Fruit fly (Drosophila melanogaster) whole organism, larva: ENCODE data around the gene Gad1.

ENCODE experiments used
- noc ChIP-seq: fragments of 200-800 bp; sonication (Bioruptor generic); optimal IDR thresholded peaks from 3 replicates; lab custom pipeline; 2019; ENCODE audit warnings: missing biosample characterization, mild to moderate bottlenecking, missing genetic modification characterization, moderate library complexity

The Gad1 gene

DNA sequence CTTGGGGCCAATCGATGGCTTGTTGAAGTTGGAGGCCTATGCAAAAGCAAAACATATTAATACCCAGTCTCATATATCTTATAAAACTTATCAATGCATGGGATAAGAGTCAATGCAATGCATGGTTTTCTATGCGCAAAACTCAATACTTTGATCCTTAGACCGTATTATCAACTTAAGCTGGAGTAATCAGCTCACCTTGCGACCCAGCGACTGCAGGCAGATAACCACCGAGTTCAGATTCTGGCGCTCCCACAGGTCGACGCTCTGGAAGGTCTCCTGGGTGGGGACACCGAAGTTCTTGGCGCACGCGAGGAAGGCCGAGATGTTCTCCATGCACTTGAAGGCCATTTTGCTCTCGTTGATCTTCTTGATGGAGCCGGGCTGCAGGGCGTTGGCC, 26.6 kb upstream of the Gad1 start:
- no peak for TF ChIP-seq noc (tag; lab: Kevin White, UChicago)

DNA sequence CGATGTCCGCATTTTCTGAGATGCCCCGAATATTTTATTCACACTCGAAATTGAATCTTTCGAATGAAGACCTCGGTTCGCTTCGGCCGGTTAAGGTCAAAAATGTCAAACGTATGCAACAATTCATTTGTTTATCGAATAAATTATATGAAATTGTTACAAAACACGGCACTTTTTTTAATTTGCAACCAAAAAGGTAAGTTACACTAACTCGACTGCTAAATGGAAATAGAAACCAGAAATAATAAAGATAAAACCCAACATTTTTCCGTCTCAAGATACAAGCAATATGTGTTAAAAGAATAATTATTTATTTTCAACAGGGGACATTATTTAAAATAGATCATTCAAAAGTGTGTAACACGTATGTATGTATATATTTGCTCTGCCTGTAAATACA, 25.5 kb upstream of the Gad1 start:
- TF ChIP-seq noc (tag; lab: Kevin White, UChicago) = no peak

DNA sequence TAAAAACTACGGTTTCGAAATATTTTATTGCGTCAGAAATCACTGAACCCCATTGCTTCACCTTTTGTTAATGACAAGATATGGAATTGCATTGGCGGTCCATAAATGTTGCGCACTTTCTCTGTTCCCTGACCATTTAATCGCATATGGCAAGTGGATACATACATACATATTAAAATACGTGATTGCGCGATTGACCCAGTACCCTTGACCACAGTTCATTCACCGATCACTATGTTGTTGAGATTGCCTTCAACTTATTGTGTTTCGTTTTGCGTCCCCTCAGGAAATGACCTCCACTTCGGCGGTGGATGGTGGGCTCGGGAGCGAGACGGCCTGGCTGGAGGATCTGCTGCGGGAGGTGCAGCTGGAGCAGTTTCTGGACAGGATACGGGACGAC, 21.7 kb upstream of the Gad1 start:
- no peak for TF ChIP-seq noc (tag; lab: Kevin White, UChicago)

DNA sequence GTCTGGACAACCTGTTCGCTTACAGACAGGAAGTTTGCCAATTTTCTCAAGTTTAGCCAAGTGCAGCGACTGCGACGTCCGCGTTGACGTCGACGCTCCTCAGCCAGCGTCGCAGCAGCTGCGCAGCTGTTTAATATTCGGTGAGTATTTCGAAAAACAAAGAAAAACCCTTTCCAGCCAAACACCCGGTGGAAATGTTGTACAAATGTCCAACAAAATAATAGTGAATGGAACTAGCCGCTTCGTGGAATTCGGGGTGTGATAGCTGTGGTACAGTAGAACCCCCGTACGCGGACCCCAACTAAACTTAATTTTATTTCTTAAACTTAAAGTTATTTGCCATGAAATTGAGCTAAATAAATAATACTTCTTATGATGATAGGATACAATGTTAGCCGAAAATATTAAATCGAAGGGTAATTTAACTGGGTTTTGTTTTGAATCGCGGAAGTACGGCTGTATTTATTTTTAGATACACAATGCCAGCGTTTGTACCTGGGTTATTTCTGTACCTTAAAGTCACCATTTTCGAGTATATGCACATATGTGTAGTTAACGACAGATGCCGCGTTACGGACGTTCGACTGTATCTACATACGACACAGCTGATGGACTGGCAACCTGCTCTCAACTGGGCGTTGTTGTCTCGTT, 20.4 kb upstream of the Gad1 start:
- TF ChIP-seq noc (tag; lab: Kevin White, UChicago) = peak; percentile 86

DNA sequence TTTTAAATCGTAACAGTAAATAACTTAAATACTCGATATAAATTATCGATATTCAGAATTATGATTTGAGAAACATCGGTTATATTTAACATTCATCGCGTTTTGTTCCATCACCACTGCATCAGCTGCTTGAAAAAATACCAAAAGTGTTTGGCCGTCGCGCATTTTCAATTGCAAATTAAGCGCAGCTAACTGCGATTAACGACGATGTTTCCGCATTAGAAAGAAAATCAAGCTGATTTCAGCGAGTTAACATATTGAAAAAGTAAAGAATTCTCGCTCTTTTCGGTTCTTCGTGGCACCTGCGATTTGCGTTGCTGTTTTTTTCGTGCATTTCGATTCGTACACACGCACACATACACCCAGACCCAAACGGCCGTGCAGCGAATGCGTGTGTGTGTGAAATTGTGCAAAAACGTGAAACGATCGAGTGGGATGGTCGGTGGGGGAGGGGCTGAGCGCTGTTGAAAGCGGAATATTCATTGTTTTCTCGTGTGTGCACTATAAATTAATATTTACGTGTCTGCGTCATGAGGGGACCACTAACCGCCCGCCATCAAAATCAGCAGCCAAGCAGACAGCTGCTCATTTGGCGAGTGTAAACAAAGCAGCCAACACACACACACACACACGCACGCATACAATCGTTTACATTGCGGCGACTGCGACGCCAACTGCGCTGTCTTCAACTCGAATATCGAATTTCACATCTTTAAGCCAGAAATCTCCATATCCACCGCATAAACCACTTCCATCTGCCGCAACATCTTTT, 19.7 kb upstream of the Gad1 start, which contains the start of gene Ack:
Gene Ack (plus strand): TSS at position 115 of the 772 bp plus-strand sequence.
- TF ChIP-seq noc (tag; lab: Kevin White, UChicago) = no peak

DNA sequence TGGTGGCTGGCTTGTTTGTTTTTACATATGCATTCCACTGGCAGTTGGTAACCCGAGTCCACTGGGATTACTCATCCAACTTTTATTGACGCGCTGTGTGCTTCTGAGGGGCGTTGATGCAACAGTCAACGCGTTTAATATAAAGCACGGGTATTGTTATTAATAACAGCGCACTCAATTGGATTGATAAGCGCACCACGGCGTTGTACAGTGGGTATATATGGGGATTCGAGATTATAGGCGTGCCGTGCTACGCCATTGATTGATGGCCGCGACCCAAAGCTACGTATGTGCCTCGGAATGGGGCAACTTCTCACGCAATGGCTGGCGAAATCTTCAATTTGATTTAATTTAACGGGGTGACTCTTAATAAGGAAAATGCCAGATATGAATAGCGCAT, 18.6 kb upstream of the Gad1 start:
- TF ChIP-seq noc (tag; lab: Kevin White, UChicago) = no peak

DNA sequence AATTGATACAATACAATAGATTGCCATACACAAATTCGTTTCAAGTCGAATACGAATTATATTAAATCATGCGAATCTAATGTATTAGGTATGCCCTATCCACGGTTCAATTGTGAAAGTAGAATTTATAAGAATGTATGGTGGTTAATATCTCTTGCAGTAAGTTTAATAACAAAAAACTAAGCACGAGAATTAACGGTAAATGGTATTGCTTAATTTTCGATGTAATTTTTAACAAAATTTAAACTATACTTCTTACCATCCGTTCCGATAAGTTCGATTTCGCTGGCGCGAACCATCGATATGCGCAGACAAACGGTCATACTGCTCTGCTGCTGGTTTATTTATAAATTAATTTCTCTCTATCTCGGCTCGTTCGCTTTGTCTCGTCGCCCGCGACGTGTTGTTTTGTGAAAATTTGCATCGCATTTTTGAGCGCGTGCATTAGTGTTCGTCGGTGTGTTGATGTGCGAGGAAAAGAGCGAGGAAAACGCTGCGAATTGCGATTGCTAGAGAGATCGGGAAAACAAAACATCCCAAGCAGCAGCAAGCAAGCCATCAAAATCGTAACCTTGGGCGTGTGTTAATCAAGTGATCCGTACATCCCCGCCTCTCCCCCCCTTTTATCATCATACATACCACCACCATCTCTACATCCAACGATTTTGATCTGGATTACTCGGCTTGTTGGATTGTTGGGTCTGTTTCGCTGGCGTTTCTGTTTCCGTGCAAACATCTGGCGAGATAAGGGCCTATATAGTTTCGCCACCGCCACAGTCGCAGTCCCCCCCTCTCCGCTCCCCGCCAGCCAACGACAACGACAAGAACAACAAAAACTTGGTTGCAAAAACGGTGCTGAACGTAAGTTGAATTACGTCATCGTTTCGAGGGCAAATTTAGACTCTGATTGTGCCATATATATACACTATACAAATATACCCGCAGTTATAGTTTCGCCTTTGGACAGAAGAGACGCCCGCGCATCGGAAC, 15.0 kb upstream of the Gad1 start, which contains the start of gene Fit1:
Gene Fit1 (plus strand): TSS at position 307 of the 990 bp plus-strand sequence.
- TF ChIP-seq noc (tag; lab: Kevin White, UChicago) = peak; percentile 48

DNA sequence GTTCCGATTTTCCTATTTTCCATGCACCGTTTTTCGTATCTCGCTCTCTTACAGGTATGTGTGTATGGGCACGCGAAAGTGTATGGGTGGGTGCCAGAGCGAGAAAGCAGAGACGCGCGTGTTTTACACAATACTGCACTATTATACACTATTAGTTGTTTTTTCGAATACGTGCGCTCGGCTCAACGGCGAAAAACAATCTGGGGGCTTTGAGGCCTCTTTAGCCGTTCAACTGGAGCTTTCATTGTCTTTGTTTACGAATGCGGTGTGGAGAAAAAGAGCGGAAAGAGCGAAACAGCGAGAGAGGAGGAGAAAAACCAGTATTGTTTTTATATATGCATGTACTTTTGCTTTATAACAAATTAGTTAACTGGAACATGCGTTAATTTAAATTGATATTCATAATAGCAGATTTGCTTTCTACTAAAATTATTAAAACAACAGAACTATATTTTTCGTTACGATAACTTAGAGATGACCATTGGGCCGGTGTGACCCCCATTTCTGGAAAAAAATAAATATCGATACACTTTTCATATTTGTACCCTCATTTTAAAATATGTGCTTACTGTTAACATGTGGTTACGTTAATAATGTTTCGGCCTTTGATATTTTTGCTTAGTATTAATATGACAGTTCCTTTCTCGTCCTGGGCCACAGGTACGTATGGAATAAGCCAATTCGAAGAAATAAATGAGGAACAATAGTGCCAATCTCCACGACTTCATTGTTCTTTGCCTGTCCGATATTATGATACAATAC, 14.1 kb upstream of the Gad1 start, which contains the start of gene CG14995:
Gene CG14995 (minus strand): TSS at position 761 of the 762 bp plus-strand sequence.
- peak; percentile 3 for TF ChIP-seq noc (tag; lab: Kevin White, UChicago)

DNA sequence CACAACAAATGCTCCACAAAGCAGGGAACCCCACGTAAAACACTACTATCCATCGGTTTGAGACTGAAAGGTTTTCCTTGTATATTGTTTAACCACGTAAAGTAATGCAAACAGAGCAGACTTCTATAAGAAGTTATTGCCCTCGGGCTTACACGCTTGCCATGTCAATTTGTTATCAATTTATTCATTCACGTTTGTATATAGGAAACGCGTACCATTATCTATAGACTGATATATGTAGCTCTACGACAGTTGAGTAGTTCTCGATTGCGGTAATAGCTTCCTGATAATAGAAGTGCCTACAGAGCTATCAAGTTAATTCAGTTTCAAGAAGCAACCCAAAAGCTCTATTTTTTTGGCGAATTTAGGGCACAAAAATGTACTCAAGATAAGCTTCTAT, 10.7 kb upstream of the Gad1 start:
- TF ChIP-seq noc (tag; lab: Kevin White, UChicago) = no peak

DNA sequence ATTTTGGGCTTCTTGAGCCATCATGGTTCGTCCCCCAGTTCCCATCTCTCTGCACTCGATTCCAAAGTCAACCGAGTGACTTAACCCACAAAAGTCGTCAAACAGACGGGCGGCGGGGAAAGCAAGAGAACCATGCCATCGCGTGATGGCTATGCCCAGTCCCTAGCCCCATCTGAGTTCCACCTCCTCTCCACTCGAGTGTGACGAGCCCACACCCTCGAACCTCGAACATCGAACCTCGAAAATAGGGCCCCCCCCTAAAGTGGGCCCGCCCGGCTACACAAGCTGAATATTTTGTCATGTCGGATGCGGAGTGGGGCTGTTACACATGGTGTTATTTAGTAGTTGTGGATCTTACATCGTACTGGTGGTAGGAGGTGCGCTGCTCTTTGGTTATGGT, 8.0 kb upstream of the Gad1 start:
- no peak for TF ChIP-seq noc (tag; lab: Kevin White, UChicago)

DNA sequence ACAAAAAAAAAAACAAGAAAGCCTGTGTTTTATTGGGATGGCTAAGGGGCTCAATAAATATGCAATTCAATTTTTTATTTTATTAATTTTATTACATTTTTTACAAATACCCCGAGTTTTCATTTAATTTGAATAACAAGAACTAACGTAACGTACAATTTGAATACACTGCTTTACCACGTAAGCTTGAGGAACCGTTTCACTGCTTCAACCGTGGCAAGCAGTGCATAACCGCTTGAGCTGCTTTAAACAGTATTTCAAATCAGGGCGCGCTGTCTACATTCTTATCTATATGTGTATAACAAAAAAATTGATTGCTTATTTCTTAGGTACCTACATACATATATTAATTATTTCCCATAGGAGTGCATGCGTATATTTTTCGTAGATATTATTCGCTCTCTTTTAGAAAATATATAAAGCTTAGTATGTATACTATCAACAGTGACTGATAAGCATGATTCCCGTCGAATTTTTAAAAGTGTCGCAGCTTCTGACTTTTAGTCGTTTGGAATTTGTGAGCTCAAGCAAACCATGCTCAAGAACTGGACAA, 4.2 kb upstream of the Gad1 start, which contains the start of gene CG14990:
Gene CG14990 (plus strand): TSS at position 503 of the 553 bp plus-strand sequence.
- no peak for TF ChIP-seq noc (tag; lab: Kevin White, UChicago)

DNA sequence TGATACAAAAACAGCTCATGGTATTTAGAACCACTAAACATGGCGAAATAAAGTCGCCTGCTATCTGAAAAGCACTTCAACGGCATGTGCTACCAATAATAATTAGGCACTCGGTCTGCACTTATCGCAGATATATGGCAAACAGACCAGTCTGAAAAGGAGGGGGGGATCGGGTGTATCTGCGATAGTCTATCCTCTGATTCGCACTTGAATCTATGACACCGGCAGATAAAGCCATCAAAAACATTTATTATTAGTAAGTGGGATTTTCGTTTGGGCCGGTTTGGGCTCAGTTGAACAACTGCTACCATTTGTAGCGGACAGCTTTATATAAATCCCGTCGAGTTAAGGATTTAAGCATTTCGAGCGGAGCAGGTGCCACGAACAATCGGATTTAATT, 1.3 kb downstream of the Gad1 start, which contains the start of gene CG14989:
Gene CG14989 (plus strand): TSS at position 301 of the 400 bp plus-strand sequence.
- no peak for TF ChIP-seq noc (tag; lab: Kevin White, UChicago)

DNA sequence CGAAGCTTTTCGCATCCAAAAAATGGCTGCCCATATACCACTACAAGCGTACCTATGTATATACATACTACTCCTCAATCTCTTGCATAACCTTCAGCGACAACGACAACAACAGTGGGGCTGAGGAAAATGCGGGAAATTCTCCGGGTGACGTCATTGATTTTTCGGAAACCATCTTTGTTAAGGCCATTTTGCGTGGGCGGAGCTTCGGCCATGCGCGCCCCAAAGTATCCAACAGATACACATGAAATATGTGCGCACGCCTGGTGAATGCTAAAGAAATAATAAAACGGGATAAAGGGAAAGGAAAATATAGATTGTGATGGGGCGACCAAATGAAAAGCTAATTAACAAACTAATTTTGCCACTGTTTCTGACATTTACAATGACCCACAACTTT, 2.7 kb downstream of the Gad1 start:
- no peak for TF ChIP-seq noc (tag; lab: Kevin White, UChicago)

DNA sequence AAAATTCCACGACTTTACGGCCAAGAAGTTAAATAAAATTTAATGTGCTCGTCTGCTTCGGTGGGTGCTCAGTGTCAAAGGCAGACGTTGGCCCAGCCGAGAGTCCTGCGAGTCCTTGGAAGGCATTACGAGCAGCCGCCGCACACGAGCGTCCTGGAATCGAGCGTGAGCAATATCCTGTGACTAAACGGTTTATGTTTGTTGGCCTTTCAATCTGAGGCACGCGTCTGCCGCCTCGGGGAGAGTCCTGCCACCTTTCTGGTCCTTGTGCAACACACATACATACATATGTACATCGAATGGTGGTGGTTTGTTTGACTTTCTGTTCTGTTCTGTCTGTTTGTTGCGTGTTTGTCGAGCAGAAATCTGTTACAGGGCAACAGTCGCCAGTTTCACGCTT, 5.1 kb downstream of the Gad1 start:
- no peak for TF ChIP-seq noc (tag; lab: Kevin White, UChicago)
